Worm (Caenorhabditis elegans) whole organism, midembryonic: ENCODE measurements around the gene prp-39.

ENCODE experiments used
- T22C8.4 ChIP-seq: fragments of 200-800 bp; sonication (Bioruptor generic); IDR thresholded peaks from 2 replicates; pipeline ENCODE4 v1.3.6; 2022; ENCODE audit warnings: missing genetic modification characterization, missing compliant biosample characterization
- cog-1 ChIP-seq: sonication (generic microtip); optimal IDR thresholded peaks from 2 replicates; lab custom pipeline; 2016; ENCODE audit warnings: missing genetic modification characterization, missing compliant biosample characterization
- flt-1 ChIP-seq: fragments of 200-800 bp; sonication (Bioruptor generic); IDR thresholded peaks from 2 replicates; pipeline ENCODE4 v1.3.6; 2022; ENCODE audit warnings: missing genetic modification characterization, missing compliant biosample characterization
- klf-2 ChIP-seq: fragments of 200-800 bp; sonication (Bioruptor generic); conservative IDR thresholded peaks from 2 replicates; pipeline ENCODE4 v1.3.6; 2022; ENCODE audit warnings: missing genetic modification reagents, missing genetic modification characterization, missing compliant biosample characterization
- med-1 ChIP-seq: sonication (generic microtip); optimal IDR thresholded peaks from 2 replicates; lab custom pipeline; 2017; ENCODE audit warnings: missing genetic modification characterization, mild to moderate bottlenecking, missing compliant biosample characterization, antibody characterized with exemption, missing genetic modification reagents; ENCODE audit not compliant: insufficient read depth
- ref-1 ChIP-seq: fragments of 200-800 bp; sonication (Bioruptor generic); conservative IDR thresholded peaks from 2 replicates; pipeline ENCODE4 v1.3.6; 2022; ENCODE audit warnings: missing genetic modification reagents, missing genetic modification characterization, missing compliant biosample characterization
- tab-1 ChIP-seq: fragments of 200-800 bp; sonication (Bioruptor generic); IDR thresholded peaks from 2 replicates; pipeline ENCODE4 v1.3.6; 2022; ENCODE audit warnings: missing genetic modification characterization, missing compliant biosample characterization
- ztf-23 ChIP-seq: fragments of 200-800 bp; sonication (Bioruptor generic); IDR thresholded peaks from 2 replicates; pipeline ENCODE4 v1.3.6; 2022; ENCODE audit warnings: missing genetic modification reagents, missing genetic modification characterization, missing compliant biosample characterization
- ztf-29 ChIP-seq: fragments of 200-800 bp; sonication (Bioruptor generic); IDR thresholded peaks from 2 replicates; pipeline ENCODE4 v1.3.6; 2022; ENCODE audit warnings: missing genetic modification reagents, missing genetic modification characterization, missing compliant biosample characterization

Gene prp-39

ce11 chrV:5653990-5654499, 28.4 kb downstream of the prp-39 start, which contains the start of gene hex-2:
Gene hex-2 (plus strand): TSS chrV:5654449.
- no peak for TF ChIP-seq klf-2 (GFP tag; lab: Robert Waterston, UW)
- no peak for TF ChIP-seq tab-1 (GFP tag; lab: Robert Waterston, UW)
- TF ChIP-seq ref-1 (GFP tag; lab: Robert Waterston, UW): no peak
- no peak for TF ChIP-seq cog-1 (tag; lab: Kevin White, UChicago)
- no peak for TF ChIP-seq ztf-23 (GFP tag; lab: Robert Waterston, UW)

ce11 chrV:5651905-5652304, 30.5 kb downstream of the prp-39 start:
- TF ChIP-seq ref-1 (GFP tag; lab: Robert Waterston, UW): no peak
- no peak for TF ChIP-seq ztf-29 (GFP tag; lab: Robert Waterston, UW)
- no peak for TF ChIP-seq klf-2 (GFP tag; lab: Robert Waterston, UW)

ce11 chrV:5647359-5647758, 35.1 kb downstream of the prp-39 start, which contains the start of gene C14C11.4:
Gene C14C11.4 (plus strand): TSS chrV:5647610.
- no peak for TF ChIP-seq T22C8.4
- no peak for TF ChIP-seq med-1 (GFP tag; lab: Kevin White, UChicago)
- no peak for TF ChIP-seq tab-1 (GFP tag; lab: Robert Waterston, UW)
- no peak for TF ChIP-seq ref-1 (GFP tag; lab: Robert Waterston, UW)
- no peak for TF ChIP-seq klf-2 (GFP tag; lab: Robert Waterston, UW)
- no peak for TF ChIP-seq ztf-29 (GFP tag; lab: Robert Waterston, UW)
- TF ChIP-seq flt-1 (GFP tag; lab: Robert Waterston, UW): no peak
- TF ChIP-seq cog-1 (tag; lab: Kevin White, UChicago): no peak
- no peak for TF ChIP-seq ztf-23 (GFP tag; lab: Robert Waterston, UW)

ce11 chrV:5644171-5644570, 38.3 kb downstream of the prp-39 start, which contains the start of gene srx-117:
Gene srx-117 (plus strand): TSS chrV:5644471.
- no peak for TF ChIP-seq cog-1 (tag; lab: Kevin White, UChicago)

- no peak for TF ChIP-seq ztf-23 (GFP tag; lab: Robert Waterston, UW)
- no peak for TF ChIP-seq T22C8.4
- no peak for TF ChIP-seq tab-1 (GFP tag; lab: Robert Waterston, UW)
- no peak for TF ChIP-seq ztf-29 (GFP tag; lab: Robert Waterston, UW)
- TF ChIP-seq med-1 (GFP tag; lab: Kevin White, UChicago): no peak
- no peak for TF ChIP-seq klf-2 (GFP tag; lab: Robert Waterston, UW)
- TF ChIP-seq flt-1 (GFP tag; lab: Robert Waterston, UW): no peak
Observed at ce11 chrV:5634445-5634844, 48.0 kb downstream of the prp-39 start.

ce11 chrV:5630792-5631191, 51.6 kb downstream of the prp-39 start, which contains the start of gene acy-4:
Gene acy-4 (minus strand): TSS chrV:5630892.
- TF ChIP-seq tab-1 (GFP tag; lab: Robert Waterston, UW): no peak
- TF ChIP-seq klf-2 (GFP tag; lab: Robert Waterston, UW): no peak
- no peak for TF ChIP-seq med-1 (GFP tag; lab: Kevin White, UChicago)
- TF ChIP-seq flt-1 (GFP tag; lab: Robert Waterston, UW): no peak
- TF ChIP-seq T22C8.4: no peak
- no peak for TF ChIP-seq cog-1 (tag; lab: Kevin White, UChicago)
- TF ChIP-seq ztf-23 (GFP tag; lab: Robert Waterston, UW): no peak
- TF ChIP-seq ref-1 (GFP tag; lab: Robert Waterston, UW): no peak
- no peak for TF ChIP-seq ztf-29 (GFP tag; lab: Robert Waterston, UW)
